Fruit fly (Drosophila melanogaster) whole organism, pupa: ENCODE measurements around the gene CG3651.

Source experiments
- CG12605 ChIP-seq: fragments of 200-800 bp; sonication (Bioruptor generic); IDR thresholded peaks from 2 replicates; pipeline ENCODE4 v1.3.6; 2022; ENCODE audit warnings: missing biosample characterization, missing genetic modification characterization
- CG13204 ChIP-seq: fragments of 200-800 bp; sonication (Bioruptor generic); optimal IDR thresholded peaks from 2 replicates; lab custom pipeline; 2018; ENCODE audit warnings: missing biosample characterization, mild to moderate bottlenecking, missing genetic modification characterization, moderate library complexity
- CG15710 ChIP-seq: fragments of 200-800 bp; sonication (Bioruptor generic); optimal IDR thresholded peaks from 2 replicates; lab custom pipeline; 2018; ENCODE audit warnings: missing biosample characterization, mild to moderate bottlenecking, missing genetic modification characterization, moderate library complexity
- CG17806 ChIP-seq: fragments of 200-800 bp; sonication (Bioruptor generic); optimal IDR thresholded peaks from 2 replicates; lab custom pipeline; 2018; ENCODE audit warnings: missing biosample characterization, mild to moderate bottlenecking, missing genetic modification characterization, moderate library complexity
- CG34367 ChIP-seq: fragments of 200-800 bp; sonication (Bioruptor generic); optimal IDR thresholded peaks from 2 replicates; lab custom pipeline; 2018; ENCODE audit warnings: missing biosample characterization, mild to moderate bottlenecking, missing genetic modification characterization
- CG8159 ChIP-seq: fragments of 200-800 bp; sonication (Bioruptor generic); optimal IDR thresholded peaks from 3 replicates; lab custom pipeline; 2018; ENCODE audit warnings: missing biosample characterization, mild to moderate bottlenecking, missing genetic modification characterization, moderate library complexity
- CG8301 ChIP-seq: fragments of 200-800 bp; sonication (Bioruptor generic); optimal IDR thresholded peaks from 2 replicates; lab custom pipeline; 2018; ENCODE audit warnings: missing biosample characterization, mild to moderate bottlenecking, missing genetic modification characterization
- EcR ChIP-seq: fragments of 200-800 bp; sonication (Bioruptor generic); optimal IDR thresholded peaks from 3 replicates; lab custom pipeline; 2019; ENCODE audit warnings: missing biosample characterization, missing genetic modification characterization, mild to moderate bottlenecking, moderate library complexity, missing genetic modification reagents
- Ets98B ChIP-seq: fragments of 200-800 bp; sonication (Bioruptor generic); IDR thresholded peaks from 2 replicates; pipeline ENCODE4 v1.3.6; 2022; ENCODE audit warnings: missing biosample characterization, missing genetic modification characterization
- Pif1A ChIP-seq: fragments of 200-800 bp; sonication (Bioruptor generic); optimal IDR thresholded peaks from 3 replicates; lab custom pipeline; 2016; ENCODE audit warnings: missing biosample characterization, missing genetic modification characterization
- Snoo ChIP-seq: fragments of 200-800 bp; sonication (Bioruptor generic); optimal IDR thresholded peaks from 3 replicates; lab custom pipeline; 2017; ENCODE audit warnings: missing biosample characterization, mild to moderate bottlenecking, missing genetic modification characterization, inconsistent platforms
- fd96Ca ChIP-seq: fragments of 200-800 bp; sonication (Bioruptor generic); IDR thresholded peaks from 3 replicates; pipeline ENCODE4 v1.3.6; 2022; ENCODE audit warnings: missing biosample characterization, missing genetic modification characterization
- gl ChIP-seq: fragments of 200-800 bp; sonication (Bioruptor generic); optimal IDR thresholded peaks from 2 replicates; lab custom pipeline; 2018; ENCODE audit warnings: missing biosample characterization, mild to moderate bottlenecking, missing genetic modification characterization
- rn ChIP-seq: fragments of 200-800 bp; sonication (Bioruptor generic); IDR thresholded peaks from 2 replicates; pipeline ENCODE4 v1.3.6; 2022; ENCODE audit warnings: missing biosample characterization, missing genetic modification characterization

- TF ChIP-seq CG13204 (GFP tag; lab: Kevin White, UChicago) (no peak), Ets98B (GFP tag; lab: Robert Waterston, UW) (peak; percentile 29), CG8301 (tag; lab: Kevin White, UChicago) (no peak), CG17806 (no peak), CG12605 (no peak), EcR (GFP tag; lab: Kevin White, UChicago) (no peak), Pif1A (GFP tag; lab: Kevin White, UChicago) (no peak), CG15710 (no peak), fd96Ca (GFP tag; lab: Robert Waterston, UW) (no peak), Snoo (tag; lab: Kevin White, UChicago) (peak; percentile 4), CG8159 (tag; lab: Kevin White, UChicago) (no peak), rn (GFP tag; lab: Robert Waterston, UW) (no peak), gl (tag; lab: Kevin White, UChicago) (no peak), CG34367 (tag; lab: Kevin White, UChicago) (no peak)
Observed at dm6 chr2L:22168559-22169027, 47.5 kb downstream of the CG3651 start.
